Fruit fly (Drosophila melanogaster): Measurements from ENCODE around the gene CG17108.

- no peak for TF ChIP-seq bab1 (GFP tag; optimal IDR thresholded peaks at IDR 0.05)
- no peak for TF ChIP-seq CG33017 (tag; optimal IDR thresholded peaks at IDR 0.05)
- TF ChIP-seq Crg-1 (GFP tag; optimal IDR thresholded peaks at IDR 0.05), result no peak
- TF ChIP-seq CG11617 (GFP tag; optimal IDR thresholded peaks at IDR 0.05), result no peak
- TF ChIP-seq Clk (GFP tag; optimal IDR thresholded peaks at IDR 0.05), result no peak
- no peak for TF ChIP-seq CG7045 (GFP tag; optimal IDR thresholded peaks at IDR 0.05)
- TF ChIP-seq tj (GFP tag; optimal IDR thresholded peaks at IDR 0.05), result no peak
- no peak for TF ChIP-seq kay (GFP tag; ENCODE audit: borderline replicate concordance)
- no peak for TF ChIP-seq CG14711 (tag; optimal IDR thresholded peaks at IDR 0.05)
These were observed 4.5 kb downstream of the CG17108 start, which contains the start of gene CG7294 for dm6 chr2L:10689221-10690034.
